Worm (Caenorhabditis elegans) whole organism, L1 larva: ENCODE measurements around the gene evl-14.

Source experiments
- C04F5.9 ChIP-seq: sonication (generic microtip); optimal IDR thresholded peaks from 2 replicates; lab custom pipeline; 2016; ENCODE audit warnings: missing genetic modification characterization, missing compliant biosample characterization
- C16A3.4 ChIP-seq: fragments of 150-350 bp; optimal IDR thresholded peaks from 2 replicates; lab custom pipeline; 2014; ENCODE audit warnings: missing biosample characterization, missing genetic modification characterization
- F16B12.6 ChIP-seq: fragments of 150-350 bp; optimal IDR thresholded peaks from 2 replicates; lab custom pipeline; 2014; ENCODE audit warnings: missing biosample characterization, missing genetic modification characterization
- aly-2 ChIP-seq: fragments of 150-350 bp; optimal IDR thresholded peaks from 2 replicates; lab custom pipeline; 2014; ENCODE audit warnings: missing biosample characterization, missing genetic modification characterization
- ceh-82 ChIP-seq, 3 experiments: fragments of 150-350 bp in 1 of 3; sonication (generic microtip) in 2 of 3; optimal IDR thresholded peaks; 2 replicates each; lab custom pipeline; 2014 to 2017; ENCODE audit warnings: missing biosample characterization in 3 of 3, missing genetic modification characterization in 3 of 3
- ceh-90 ChIP-seq: sonication (generic microtip); optimal IDR thresholded peaks from 2 replicates; lab custom pipeline; 2016; ENCODE audit warnings: missing genetic modification characterization, missing compliant biosample characterization
- dpl-1 ChIP-seq, 3 experiments: fragments of 150-350 bp in 2 of 3; sonication (generic microtip) in 1 of 3; optimal IDR thresholded peaks; 2 replicates each; lab custom pipeline; 2014 to 2017; ENCODE audit warnings: missing biosample characterization in 3 of 3, missing genetic modification characterization in 3 of 3, missing genetic modification reagents in 3 of 3
- efl-3 ChIP-seq: fragments of 200-800 bp; sonication (Bioruptor generic); optimal IDR thresholded peaks from 2 replicates; lab custom pipeline; 2018; ENCODE audit warnings: mild to moderate bottlenecking, missing genetic modification characterization, missing compliant biosample characterization
- egl-27 ChIP-seq, 2 experiments: fragments of 150-350 bp in 1 of 2; sonication (generic microtip); optimal IDR thresholded peaks; 3 replicates each; lab custom pipeline; 2017 to 2018; ENCODE audit warnings: missing biosample characterization in 2 of 2, missing genetic modification characterization in 2 of 2, missing genetic modification reagents in 2 of 2
- elt-2 ChIP-seq: sonication (generic microtip); optimal IDR thresholded peaks from 2 replicates; lab custom pipeline; 2016; ENCODE audit warnings: missing genetic modification characterization, mild to moderate bottlenecking, inconsistent platforms, missing compliant biosample characterization, missing genetic modification reagents
- elt-3 ChIP-seq, 6 experiments: fragments of 150-350 bp in 1 of 6; sonication (generic microtip); optimal IDR thresholded peaks; 2 replicates each; lab custom pipeline; 2017 to 2018; ENCODE audit warnings: missing biosample characterization in 6 of 6, missing genetic modification characterization in 6 of 6, inconsistent platforms in 1 of 6
- ets-5 ChIP-seq: fragments of 200-800 bp; sonication (Bioruptor generic); IDR thresholded peaks from 2 replicates; pipeline ENCODE4 v1.3.6; 2022; ENCODE audit warnings: missing genetic modification characterization, missing compliant biosample characterization
- fkh-8 ChIP-seq: sonication (generic microtip); optimal IDR thresholded peaks from 2 replicates; lab custom pipeline; 2016; ENCODE audit warnings: mild to moderate bottlenecking, missing genetic modification characterization, missing compliant biosample characterization
- grh-1 ChIP-seq: fragments of 200-800 bp; sonication (Bioruptor generic); IDR thresholded peaks from 2 replicates; pipeline ENCODE4 v1.3.6; 2022; ENCODE audit warnings: missing genetic modification reagents, missing genetic modification characterization, missing compliant biosample characterization
- hlh-17 ChIP-seq: fragments of 200-800 bp; sonication (Bioruptor generic); optimal IDR thresholded peaks from 2 replicates; lab custom pipeline; 2018; ENCODE audit warnings: missing genetic modification characterization, mild to moderate bottlenecking, missing compliant biosample characterization, moderate library complexity, borderline replicate concordance
- hpl-2 ChIP-seq: fragments of 150-350 bp; optimal IDR thresholded peaks from 2 replicates; lab custom pipeline; 2014; ENCODE audit warnings: missing biosample characterization, missing genetic modification reagents, missing genetic modification characterization
- irx-1 ChIP-seq: sonication (generic microtip); optimal IDR thresholded peaks from 2 replicates; lab custom pipeline; 2016; ENCODE audit warnings: missing genetic modification characterization, missing compliant biosample characterization
- isw-1 ChIP-seq: fragments of 200-800 bp; sonication (Bioruptor generic); IDR thresholded peaks from 2 replicates; pipeline ENCODE4 v1.3.6; 2022; ENCODE audit warnings: missing genetic modification characterization, missing compliant biosample characterization
- lin-13 ChIP-seq: fragments of 150-350 bp; optimal IDR thresholded peaks from 2 replicates; lab custom pipeline; 2014; ENCODE audit warnings: missing biosample characterization, missing genetic modification reagents, missing genetic modification characterization
- lin-39 ChIP-seq: fragments of 150-350 bp; optimal IDR thresholded peaks from 2 replicates; lab custom pipeline; 2014; ENCODE audit warnings: missing biosample characterization, missing genetic modification reagents, missing genetic modification characterization
- lir-3 ChIP-seq: sonication (generic microtip); optimal IDR thresholded peaks from 2 replicates; lab custom pipeline; 2016; ENCODE audit warnings: mild to moderate bottlenecking, missing genetic modification characterization, moderate library complexity, missing compliant biosample characterization; ENCODE audit not compliant: poor library complexity
- mep-1 ChIP-seq: fragments of 150-350 bp; optimal IDR thresholded peaks from 2 replicates; lab custom pipeline; 2014; ENCODE audit warnings: missing biosample characterization, missing genetic modification characterization
- nhr-11 ChIP-seq: fragments of 150-350 bp; optimal IDR thresholded peaks from 2 replicates; lab custom pipeline; 2014; ENCODE audit warnings: missing biosample characterization, missing genetic modification characterization
- nhr-12 ChIP-seq: sonication (generic microtip); optimal IDR thresholded peaks from 2 replicates; lab custom pipeline; 2017; ENCODE audit warnings: missing biosample characterization, missing genetic modification characterization
- nhr-237 ChIP-seq: fragments of 150-350 bp; optimal IDR thresholded peaks from 2 replicates; lab custom pipeline; 2014; ENCODE audit warnings: missing biosample characterization, missing genetic modification characterization
- nhr-47 ChIP-seq: sonication (generic microtip); optimal IDR thresholded peaks from 2 replicates; lab custom pipeline; 2016; ENCODE audit warnings: mild to moderate bottlenecking, missing genetic modification characterization, moderate library complexity, missing compliant biosample characterization
- nhr-77 ChIP-seq: fragments of 150-350 bp; optimal IDR thresholded peaks from 2 replicates; lab custom pipeline; 2014; ENCODE audit warnings: missing biosample characterization, missing genetic modification characterization
- nhr-84 ChIP-seq: sonication (generic microtip); optimal IDR thresholded peaks from 2 replicates; lab custom pipeline; 2017; ENCODE audit warnings: missing biosample characterization, missing genetic modification characterization
- pag-3 ChIP-seq: sonication (generic microtip); optimal IDR thresholded peaks from 2 replicates; lab custom pipeline; 2017; ENCODE audit warnings: missing genetic modification characterization, mild to moderate bottlenecking, missing compliant biosample characterization, antibody characterized with exemption, borderline replicate concordance; ENCODE audit not compliant: insufficient read depth
- pax-3 ChIP-seq: fragments of 200-800 bp; sonication (Bioruptor generic); optimal IDR thresholded peaks from 2 replicates; lab custom pipeline; 2018; ENCODE audit warnings: mild to moderate bottlenecking, missing genetic modification characterization, moderate library complexity, missing compliant biosample characterization
- pqm-1 ChIP-seq: sonication (generic microtip); optimal IDR thresholded peaks from 3 replicates; lab custom pipeline; 2017; ENCODE audit warnings: missing biosample characterization, missing genetic modification characterization
- rnt-1 ChIP-seq: sonication (generic microtip); optimal IDR thresholded peaks from 2 replicates; lab custom pipeline; 2016; ENCODE audit warnings: mild to moderate bottlenecking, missing genetic modification characterization, moderate library complexity, missing compliant biosample characterization
- snpc-4 ChIP-seq: fragments of 150-350 bp; optimal IDR thresholded peaks from 2 replicates; lab custom pipeline; 2014; ENCODE audit warnings: missing biosample characterization, missing genetic modification characterization
- snu-23 ChIP-seq: sonication (generic microtip); optimal IDR thresholded peaks from 2 replicates; lab custom pipeline; 2016; ENCODE audit warnings: missing genetic modification characterization, missing compliant biosample characterization
- sox-4 ChIP-seq: sonication (generic microtip); optimal IDR thresholded peaks from 2 replicates; lab custom pipeline; 2016; ENCODE audit warnings: missing genetic modification characterization, missing compliant biosample characterization
- sptf-1 ChIP-seq: fragments of 150-350 bp; optimal IDR thresholded peaks from 2 replicates; lab custom pipeline; 2014; ENCODE audit warnings: missing biosample characterization, missing genetic modification characterization
- sup-37 ChIP-seq: fragments of 200-800 bp; sonication (Bioruptor generic); optimal IDR thresholded peaks from 2 replicates; lab custom pipeline; 2018; ENCODE audit warnings: mild to moderate bottlenecking, missing genetic modification characterization, missing compliant biosample characterization
- tlp-1 ChIP-seq: fragments of 150-350 bp; optimal IDR thresholded peaks from 2 replicates; lab custom pipeline; 2014; ENCODE audit warnings: missing biosample characterization, missing genetic modification characterization
- unc-86 ChIP-seq: sonication (generic microtip); optimal IDR thresholded peaks from 2 replicates; lab custom pipeline; 2016; ENCODE audit warnings: missing genetic modification characterization, missing compliant biosample characterization
- unc-98 ChIP-seq: fragments of 200-800 bp; sonication (Bioruptor generic); IDR thresholded peaks from 2 replicates; pipeline ENCODE4 v1.3.6; 2022; ENCODE audit warnings: missing genetic modification characterization, missing compliant biosample characterization
- vab-15 ChIP-seq: sonication (generic microtip); optimal IDR thresholded peaks from 2 replicates; lab custom pipeline; 2017; ENCODE audit warnings: missing genotype, mild to moderate bottlenecking, missing genetic modification characterization, missing compliant biosample characterization
- xbp-1 ChIP-seq: sonication (generic microtip); optimal IDR thresholded peaks from 2 replicates; lab custom pipeline; 2016; ENCODE audit warnings: missing genetic modification characterization, missing compliant biosample characterization
- zag-1 ChIP-seq: fragments of 150-350 bp; optimal IDR thresholded peaks from 2 replicates; lab custom pipeline; 2014; ENCODE audit warnings: missing biosample characterization, missing genetic modification characterization
- ztf-4 ChIP-seq: fragments of 150-350 bp; optimal IDR thresholded peaks from 2 replicates; lab custom pipeline; 2014; ENCODE audit warnings: missing biosample characterization, missing genetic modification characterization

evl-14 gene

ce11 chrIII:4323120-4323519 is 10.2 kb upstream of the evl-14 start (continued):
- TF ChIP-seq nhr-12 (tag; lab: Kevin White, UChicago) (no peak), elt-3 (tag; optimal IDR thresholded peaks at IDR 0.05; lab: Kevin White, UChicago) (no peak), hlh-17 (no peak), fkh-8 (tag; lab: Kevin White, UChicago) (peak; percentile 36), elt-2 (tag; lab: Kevin White, UChicago) (no peak), egl-27 (tag; optimal IDR thresholded peaks at IDR 0.05; lab: Kevin White, UChicago) (no peak), pax-3 (tag; lab: Kevin White, UChicago) (no peak), sox-4 (no peak), vab-15 (tag; lab: Kevin White, UChicago) (no peak), sup-37 (GFP tag; lab: Kevin White, UChicago) (no peak), nhr-11 (tag; lab: Kevin White, UChicago) (no peak), lir-3 (tag; lab: Kevin White, UChicago) (no peak), C04F5.9 (no peak), ceh-90 (tag; lab: Kevin White, UChicago) (no peak), grh-1 (GFP tag; lab: Robert Waterston, UW) (no peak), xbp-1 (tag; lab: Kevin White, UChicago) (peak; percentile 11), C16A3.4 (tag; lab: Kevin White, UChicago) (no peak), F16B12.6 (peak; percentile 2), rnt-1 (tag; lab: Kevin White, UChicago) (peak; percentile 60), lin-39 (tag; lab: Kevin White, UChicago) (no peak), unc-86 (tag; lab: Kevin White, UChicago) (peak; percentile 30), snu-23 (GFP tag; lab: Kevin White, UChicago) (peak; percentile 31), ets-5 (GFP tag; lab: Robert Waterston, UW) (no peak), irx-1 (no peak), unc-98 (GFP tag; lab: Robert Waterston, UW) (no peak), nhr-84 (tag; lab: Kevin White, UChicago) (no peak), sptf-1 (tag; lab: Kevin White, UChicago) (no peak), pag-3 (no peak), mep-1 (tag; lab: Kevin White, UChicago) (peak; percentile 48), pqm-1 (tag; lab: Kevin White, UChicago) (no peak), zag-1 (tag; lab: Kevin White, UChicago) (no peak), hpl-2 (GFP tag; lab: Kevin White, UChicago) (no peak), dpl-1 (GFP tag; optimal IDR thresholded peaks at IDR 0.05; lab: Kevin White, UChicago) (peak in 2 of 3 experiments; percentile 5 to 37), ztf-4 (tag; lab: Kevin White, UChicago) (no peak), nhr-47 (tag; lab: Kevin White, UChicago) (peak; percentile 34), isw-1 (GFP tag; lab: Robert Waterston, UW) (no peak), tlp-1 (tag; lab: Kevin White, UChicago) (no peak), nhr-237 (tag; lab: Kevin White, UChicago) (no peak), aly-2 (no peak), efl-3 (GFP tag; lab: Kevin White, UChicago) (no peak), nhr-77 (no peak), ceh-82 (tag; optimal IDR thresholded peaks at IDR 0.05; lab: Kevin White, UChicago) (peak; percentile 11 to 40 (median 37)), lin-13 (no peak)

- no peak for TF ChIP-seq nhr-237 (tag; lab: Kevin White, UChicago)
- no peak for TF ChIP-seq grh-1 (GFP tag; lab: Robert Waterston, UW)
- TF ChIP-seq lin-39 (tag; lab: Kevin White, UChicago) = no peak
- no peak for TF ChIP-seq snpc-4
Observed at ce11 chrIII:4321399-4321798, 8.5 kb upstream of the evl-14 start, which contains the start of gene H38K22.7. Gene H38K22.7, plus strand, starts transcription at chrIII:4321699.
